Fruit fly (Drosophila melanogaster) whole organism, pupa: Measurements from ENCODE around the gene CG14450.

Experiments
- CG10348 ChIP-seq: fragments of 200-800 bp; sonication (Bioruptor generic); IDR thresholded peaks from 2 replicates; pipeline ENCODE4 v1.3.6; 2022; ENCODE audit warnings: missing biosample characterization, missing genetic modification characterization
- CG15710 ChIP-seq: fragments of 200-800 bp; sonication (Bioruptor generic); optimal IDR thresholded peaks from 2 replicates; lab custom pipeline; 2018; ENCODE audit warnings: missing biosample characterization, mild to moderate bottlenecking, missing genetic modification characterization, moderate library complexity
- CG17806 ChIP-seq: fragments of 200-800 bp; sonication (Bioruptor generic); optimal IDR thresholded peaks from 2 replicates; lab custom pipeline; 2018; ENCODE audit warnings: missing biosample characterization, mild to moderate bottlenecking, missing genetic modification characterization, moderate library complexity
- CG32121 ChIP-seq: fragments of 200-800 bp; sonication (Bioruptor generic); IDR thresholded peaks from 2 replicates; pipeline ENCODE4 v1.3.6; 2022; ENCODE audit warnings: missing biosample characterization, missing genetic modification characterization
- CG34367 ChIP-seq: fragments of 200-800 bp; sonication (Bioruptor generic); optimal IDR thresholded peaks from 2 replicates; lab custom pipeline; 2018; ENCODE audit warnings: missing biosample characterization, mild to moderate bottlenecking, missing genetic modification characterization
- CG8159 ChIP-seq: fragments of 200-800 bp; sonication (Bioruptor generic); optimal IDR thresholded peaks from 3 replicates; lab custom pipeline; 2018; ENCODE audit warnings: missing biosample characterization, mild to moderate bottlenecking, missing genetic modification characterization, moderate library complexity
- D1 ChIP-seq: fragments of 200-800 bp; sonication (Bioruptor generic); optimal IDR thresholded peaks from 2 replicates; lab custom pipeline; 2018; ENCODE audit warnings: missing biosample characterization, mild to moderate bottlenecking, missing genetic modification characterization, moderate library complexity
- Ets98B ChIP-seq: fragments of 200-800 bp; sonication (Bioruptor generic); IDR thresholded peaks from 2 replicates; pipeline ENCODE4 v1.3.6; 2022; ENCODE audit warnings: missing biosample characterization, missing genetic modification characterization
- Pif1B ChIP-seq: fragments of 200-800 bp; sonication (Bioruptor generic); optimal IDR thresholded peaks from 3 replicates; lab custom pipeline; 2016; ENCODE audit warnings: missing biosample characterization, missing genetic modification characterization
- rn ChIP-seq: fragments of 200-800 bp; sonication (Bioruptor generic); IDR thresholded peaks from 2 replicates; pipeline ENCODE4 v1.3.6; 2022; ENCODE audit warnings: missing biosample characterization, missing genetic modification characterization

DNA sequence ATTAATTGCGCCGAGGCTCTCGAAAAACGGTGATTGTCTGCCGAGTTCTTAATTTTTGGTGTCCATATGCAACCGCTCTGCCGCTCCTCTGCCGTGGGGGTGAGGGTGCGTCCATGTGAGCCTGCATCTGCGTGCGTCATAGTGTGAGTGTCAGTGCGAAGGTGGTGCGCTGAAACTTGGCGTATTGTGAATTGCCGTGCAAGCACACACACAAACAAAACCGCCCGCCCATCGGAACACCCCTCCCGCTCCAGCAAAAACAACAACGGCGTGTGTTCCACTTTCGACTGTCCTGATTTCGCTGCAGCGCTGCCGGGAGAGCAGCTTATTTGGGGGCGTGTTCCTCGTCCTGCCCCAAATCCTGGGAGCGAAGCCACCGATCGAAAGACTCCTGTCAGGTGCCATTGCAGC, 14.5 kb upstream of the CG14450 start:
- TF ChIP-seq CG17806 (tag; lab: Kevin White, UChicago) (no peak), CG15710 (tag; lab: Kevin White, UChicago) (no peak), Pif1B (GFP tag; lab: Kevin White, UChicago) (no peak), CG8159 (no peak), CG32121 (GFP tag; lab: Robert Waterston, UW) (no peak), rn (GFP tag; lab: Robert Waterston, UW) (no peak), Ets98B (no peak), CG34367 (no peak), CG10348 (no peak), D1 (tag; lab: Kevin White, UChicago) (no peak)
